Worm (Caenorhabditis elegans): ENCODE measurements around the gene lact-8.

- TF ChIP-seq ceh-36 (tag; optimal IDR thresholded peaks at IDR 0.05) (no peak), tbx-11 (GFP tag; IDR thresholded peaks at IDR 0.05) (no peak), B0310.2 (tag; optimal IDR thresholded peaks at IDR 0.05) (no peak)
These were observed 1.3 kb upstream of the lact-8 start for ce11 chrV:11094698-11095097.

All from whole organism, early embryonic.